Worm (Caenorhabditis elegans) whole organism, early embryonic: ENCODE results near the gene T16G12.13.

Experiments used
- B0310.2 ChIP-seq: sonication (generic microtip); optimal IDR thresholded peaks from 2 replicates; lab custom pipeline; 2016; ENCODE audit warnings: mild to moderate bottlenecking, missing genetic modification characterization, missing compliant biosample characterization
- ama-1 ChIP-seq: fragments of 150-350 bp; optimal IDR thresholded peaks from 2 replicates; lab custom pipeline; 2014
- ets-7 ChIP-seq: sonication (generic microtip); optimal IDR thresholded peaks from 2 replicates; lab custom pipeline; 2016; ENCODE audit warnings: missing genotype, missing genetic modification characterization, missing compliant biosample characterization
- sea-1 ChIP-seq: fragments of 200-800 bp; sonication (Bioruptor generic); conservative IDR thresholded peaks from 2 replicates; pipeline ENCODE4 v1.3.6; 2022; ENCODE audit warnings: missing genetic modification characterization, missing compliant biosample characterization
- tbx-11 ChIP-seq: fragments of 200-800 bp; sonication (Bioruptor generic); IDR thresholded peaks from 2 replicates; pipeline ENCODE4 v1.3.6; 2022; ENCODE audit warnings: missing genetic modification characterization, missing compliant biosample characterization

DNA sequence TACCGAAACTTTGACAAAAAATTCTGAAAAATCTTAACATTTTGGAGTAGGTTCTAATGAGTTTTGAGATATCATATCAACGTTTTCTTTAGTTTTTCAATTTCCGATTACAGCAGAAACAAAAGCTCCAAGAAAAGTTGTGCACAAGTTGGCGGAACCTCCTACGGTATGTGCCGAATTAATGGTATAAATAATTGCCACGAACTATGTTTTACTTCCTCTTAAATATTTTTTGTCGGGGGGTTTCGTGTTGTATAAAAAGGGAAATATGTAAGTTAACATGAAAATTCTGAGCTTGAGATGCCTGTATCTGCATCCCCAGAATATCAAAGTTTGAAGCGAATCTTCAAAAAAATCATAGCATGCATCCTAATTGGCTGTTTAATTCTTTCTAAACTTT is 26.8 kb upstream of the T16G12.13 start, which contains the start of gene M04D8.8:
- no peak for TF ChIP-seq tbx-11
- no peak for TF ChIP-seq ama-1 (lab: Kevin White, UChicago)
- TF ChIP-seq ets-7 (tag; lab: Kevin White, UChicago) = no peak
- TF ChIP-seq B0310.2 (tag; lab: Kevin White, UChicago) = no peak
- TF ChIP-seq sea-1 (GFP tag; lab: Robert Waterston, UW) = no peak
